Worm (Caenorhabditis elegans) whole organism, L1 larva: ENCODE results near the gene C17B7.8.

ENCODE experiments used
- C04F5.9 ChIP-seq: sonication (generic microtip); optimal IDR thresholded peaks from 2 replicates; lab custom pipeline; 2016; ENCODE audit warnings: missing genetic modification characterization, missing compliant biosample characterization
- C34B4.2 ChIP-seq: sonication (generic microtip); optimal IDR thresholded peaks from 2 replicates; lab custom pipeline; 2017; ENCODE audit warnings: mild to moderate bottlenecking, missing genetic modification characterization, missing compliant biosample characterization
- Y116A8C.19 ChIP-seq: sonication (generic microtip); optimal IDR thresholded peaks from 2 replicates; lab custom pipeline; 2016; ENCODE audit warnings: missing compliant biosample characterization, missing genetic modification characterization, borderline replicate concordance
- aha-1 ChIP-seq: fragments of 150-350 bp; optimal IDR thresholded peaks from 2 replicates; lab custom pipeline; 2014; ENCODE audit warnings: missing biosample characterization, missing genetic modification characterization
- ceh-88 ChIP-seq: fragments of 200-800 bp; sonication (Bioruptor generic); IDR thresholded peaks from 2 replicates; pipeline ENCODE4 v1.3.6; 2022; ENCODE audit warnings: missing genetic modification characterization, missing compliant biosample characterization
- ces-1 ChIP-seq: fragments of 150-350 bp; optimal IDR thresholded peaks from 2 replicates; lab custom pipeline; 2014; ENCODE audit warnings: missing biosample characterization, missing genetic modification reagents, missing genetic modification characterization
- dsc-1 ChIP-seq: sonication (generic microtip); optimal IDR thresholded peaks from 2 replicates; lab custom pipeline; 2016; ENCODE audit warnings: mild to moderate bottlenecking, missing genetic modification characterization, missing compliant biosample characterization
- efl-3 ChIP-seq: fragments of 200-800 bp; sonication (Bioruptor generic); optimal IDR thresholded peaks from 2 replicates; lab custom pipeline; 2018; ENCODE audit warnings: mild to moderate bottlenecking, missing genetic modification characterization, missing compliant biosample characterization
- egl-13 ChIP-seq: sonication (generic microtip); optimal IDR thresholded peaks from 2 replicates; lab custom pipeline; 2016; ENCODE audit warnings: missing genotype, missing genetic modification reagents, missing genetic modification characterization, missing compliant biosample characterization
- egl-27 ChIP-seq, 2 experiments: fragments of 150-350 bp in 1 of 2; sonication (generic microtip); optimal IDR thresholded peaks; 3 replicates each; lab custom pipeline; 2017 to 2018; ENCODE audit warnings: missing biosample characterization in 2 of 2, missing genetic modification characterization in 2 of 2, missing genetic modification reagents in 2 of 2
- elt-3 ChIP-seq, 6 experiments: fragments of 150-350 bp in 1 of 6; sonication (generic microtip); optimal IDR thresholded peaks; 2 replicates each; lab custom pipeline; 2017 to 2018; ENCODE audit warnings: missing biosample characterization in 6 of 6, missing genetic modification characterization in 6 of 6, inconsistent platforms in 1 of 6
- fkh-4 ChIP-seq: sonication (generic microtip); optimal IDR thresholded peaks from 2 replicates; lab custom pipeline; 2016; ENCODE audit warnings: missing compliant biosample characterization, missing genetic modification characterization, borderline replicate concordance
- grh-1 ChIP-seq: fragments of 200-800 bp; sonication (Bioruptor generic); IDR thresholded peaks from 2 replicates; pipeline ENCODE4 v1.3.6; 2022; ENCODE audit warnings: missing genetic modification reagents, missing genetic modification characterization, missing compliant biosample characterization
- hpl-2 ChIP-seq: fragments of 150-350 bp; optimal IDR thresholded peaks from 2 replicates; lab custom pipeline; 2014; ENCODE audit warnings: missing biosample characterization, missing genetic modification reagents, missing genetic modification characterization
- irx-1 ChIP-seq: sonication (generic microtip); optimal IDR thresholded peaks from 2 replicates; lab custom pipeline; 2016; ENCODE audit warnings: missing genetic modification characterization, missing compliant biosample characterization
- jun-1 ChIP-seq: fragments of 150-350 bp; optimal IDR thresholded peaks from 2 replicates; lab custom pipeline; 2014; ENCODE audit warnings: missing biosample characterization, missing genetic modification reagents, missing genetic modification characterization
- lin-15B ChIP-seq: fragments of 150-350 bp; sonication (generic microtip); optimal IDR thresholded peaks from 3 replicates; lab custom pipeline; 2014; ENCODE audit warnings: missing biosample characterization, missing genetic modification characterization
- lin-35 ChIP-seq, 2 experiments: fragments of 150-350 bp; optimal IDR thresholded peaks; 2 replicates each; lab custom pipeline; 2014; ENCODE audit warnings: missing biosample characterization in 2 of 2, missing genetic modification characterization in 2 of 2, missing genetic modification reagents in 2 of 2
- lin-39 ChIP-seq: fragments of 150-350 bp; optimal IDR thresholded peaks from 2 replicates; lab custom pipeline; 2014; ENCODE audit warnings: missing biosample characterization, missing genetic modification reagents, missing genetic modification characterization
- lsy-2 ChIP-seq, 2 experiments: fragments of 150-350 bp; optimal IDR thresholded peaks; 2 replicates each; lab custom pipeline; 2014; ENCODE audit warnings: missing biosample characterization in 2 of 2, missing genetic modification characterization in 2 of 2
- mab-9 ChIP-seq: fragments of 200-800 bp; sonication (Bioruptor generic); IDR thresholded peaks from 2 replicates; pipeline ENCODE4 v1.3.6; 2022; ENCODE audit warnings: missing genetic modification reagents, missing genetic modification characterization, missing compliant biosample characterization
- mef-2 ChIP-seq: fragments of 150-350 bp; optimal IDR thresholded peaks from 2 replicates; lab custom pipeline; 2014; ENCODE audit warnings: missing biosample characterization, missing genetic modification characterization
- mep-1 ChIP-seq: fragments of 150-350 bp; optimal IDR thresholded peaks from 2 replicates; lab custom pipeline; 2014; ENCODE audit warnings: missing biosample characterization, missing genetic modification characterization
- nhr-47 ChIP-seq: sonication (generic microtip); optimal IDR thresholded peaks from 2 replicates; lab custom pipeline; 2016; ENCODE audit warnings: mild to moderate bottlenecking, missing genetic modification characterization, moderate library complexity, missing compliant biosample characterization
- nhr-85 ChIP-seq: sonication (generic microtip); peaks from one replicate; lab custom pipeline; 2016; ENCODE audit warnings: missing genetic modification characterization, inconsistent platforms, missing compliant biosample characterization
- nhr-90 ChIP-seq: sonication (generic microtip); optimal IDR thresholded peaks from 2 replicates; lab custom pipeline; 2016; ENCODE audit warnings: mild to moderate bottlenecking, missing genetic modification characterization, missing compliant biosample characterization; ENCODE audit not compliant: poor library complexity
- pag-3 ChIP-seq: sonication (generic microtip); optimal IDR thresholded peaks from 2 replicates; lab custom pipeline; 2017; ENCODE audit warnings: missing genetic modification characterization, mild to moderate bottlenecking, missing compliant biosample characterization, antibody characterized with exemption, borderline replicate concordance; ENCODE audit not compliant: insufficient read depth
- snpc-4 ChIP-seq: fragments of 150-350 bp; optimal IDR thresholded peaks from 2 replicates; lab custom pipeline; 2014; ENCODE audit warnings: missing biosample characterization, missing genetic modification characterization
- sox-4 ChIP-seq: sonication (generic microtip); optimal IDR thresholded peaks from 2 replicates; lab custom pipeline; 2016; ENCODE audit warnings: missing genetic modification characterization, missing compliant biosample characterization
- swsn-7 ChIP-seq: sonication (generic microtip); optimal IDR thresholded peaks from 2 replicates; lab custom pipeline; 2016; ENCODE audit warnings: missing genetic modification characterization, missing compliant biosample characterization
- unc-130 ChIP-seq: fragments of 150-350 bp; optimal IDR thresholded peaks from 2 replicates; lab custom pipeline; 2017; ENCODE audit warnings: missing biosample characterization, missing genetic modification characterization, inconsistent platforms
- unc-30 ChIP-seq: sonication (generic microtip); optimal IDR thresholded peaks from 2 replicates; lab custom pipeline; 2017; ENCODE audit warnings: missing biosample characterization, missing genetic modification characterization
- unc-62 ChIP-seq: fragments of 150-350 bp; optimal IDR thresholded peaks from 2 replicates; lab custom pipeline; 2014; ENCODE audit warnings: missing biosample characterization, missing genetic modification reagents, missing genetic modification characterization
- unc-86 ChIP-seq: sonication (generic microtip); optimal IDR thresholded peaks from 2 replicates; lab custom pipeline; 2016; ENCODE audit warnings: missing genetic modification characterization, missing compliant biosample characterization
- ztf-11 ChIP-seq, 2 experiments: sonication (generic microtip); optimal IDR thresholded peaks; 2 replicates each; lab custom pipeline; 2016 to 2017; ENCODE audit warnings: missing genetic modification characterization in 2 of 2, missing biosample characterization in 1 of 2, missing compliant biosample characterization in 1 of 2
- ztf-4 ChIP-seq: fragments of 150-350 bp; optimal IDR thresholded peaks from 2 replicates; lab custom pipeline; 2014; ENCODE audit warnings: missing biosample characterization, missing genetic modification characterization

C17B7.8 gene

ce11 chrV:3308169-3308568, 15.9 kb downstream of the C17B7.8 start, which contains the start of gene srbc-3:
TSS of gene srbc-3 (plus strand) at chrV:3308469.
- TF ChIP-seq ceh-88 (GFP tag; lab: Robert Waterston, UW): no peak
- TF ChIP-seq nhr-85 (tag; lab: Kevin White, UChicago): peak; percentile 2

ce11 chrV:3301898-3302297, 22.2 kb downstream of the C17B7.8 start, which contains the start of gene srbc-1:
TSS of gene srbc-1 (minus strand) at chrV:3301998.
- TF ChIP-seq lin-35 (GFP tag; optimal IDR thresholded peaks at IDR 0.05; lab: Kevin White, UChicago) (no peak), grh-1 (GFP tag; lab: Robert Waterston, UW) (no peak), C34B4.2 (no peak), ztf-11 (tag; optimal IDR thresholded peaks at IDR 0.05; lab: Kevin White, UChicago) (no peak), efl-3 (no peak), egl-27 (tag; optimal IDR thresholded peaks at IDR 0.05; lab: Kevin White, UChicago) (no peak), ces-1 (GFP tag; lab: Kevin White, UChicago) (no peak), C04F5.9 (no peak), mef-2 (tag; lab: Kevin White, UChicago) (no peak), elt-3 (tag; optimal IDR thresholded peaks at IDR 0.05; lab: Kevin White, UChicago) (no peak), jun-1 (no peak), lsy-2 (tag; optimal IDR thresholded peaks at IDR 0.05; lab: Kevin White, UChicago) (no peak), sox-4 (no peak), unc-30 (tag; lab: Kevin White, UChicago) (no peak), fkh-4 (tag; lab: Kevin White, UChicago) (no peak), snpc-4 (tag; lab: Kevin White, UChicago) (no peak), hpl-2 (GFP tag; lab: Kevin White, UChicago) (no peak), unc-62 (GFP tag; lab: Kevin White, UChicago) (no peak)

ce11 chrV:3299437-3299836, 24.6 kb downstream of the C17B7.8 start:
- TF ChIP-seq aha-1 (tag; lab: Kevin White, UChicago): no peak

ce11 chrV:3297764-3298163, 26.3 kb downstream of the C17B7.8 start, which contains the start of gene srx-122:
TSS of gene srx-122 (minus strand) at chrV:3297864.
- TF ChIP-seq nhr-47 (no peak), sox-4 (no peak), snpc-4 (tag; lab: Kevin White, UChicago) (no peak), ztf-4 (tag; lab: Kevin White, UChicago) (no peak)

- TF ChIP-seq nhr-90 (tag; lab: Kevin White, UChicago) (no peak), unc-30 (tag; lab: Kevin White, UChicago) (no peak), pag-3 (tag; lab: Kevin White, UChicago) (no peak), swsn-7 (tag; lab: Kevin White, UChicago) (no peak), egl-13 (no peak), mef-2 (tag; lab: Kevin White, UChicago) (no peak), lin-39 (no peak), mab-9 (GFP tag; lab: Robert Waterston, UW) (no peak), dsc-1 (tag; lab: Kevin White, UChicago) (no peak), unc-130 (tag; lab: Kevin White, UChicago) (no peak), ztf-11 (tag; optimal IDR thresholded peaks at IDR 0.05; lab: Kevin White, UChicago) (no peak), lin-15B (no peak), ztf-4 (tag; lab: Kevin White, UChicago) (no peak)
Observed at ce11 chrV:3295368-3295767, 28.7 kb downstream of the C17B7.8 start.

- TF ChIP-seq Y116A8C.19 (tag; lab: Kevin White, UChicago): no peak
- no peak for TF ChIP-seq unc-86
- no peak for TF ChIP-seq mep-1
- TF ChIP-seq irx-1 (tag; lab: Kevin White, UChicago): no peak
Observed at ce11 chrV:3289267-3289666, 34.8 kb downstream of the C17B7.8 start, which contains the start of gene F35F10.6. TSS of gene F35F10.6 (minus strand) at chrV:3289367.
